Worm (Caenorhabditis elegans) whole organism, L4 larva: Measurements from ENCODE around the gene F54D8.10.

Experiments
- F49E8.2 ChIP-seq: sonication (generic microtip); optimal IDR thresholded peaks from 2 replicates; lab custom pipeline; 2016; ENCODE audit warnings: missing compliant biosample characterization, mild to moderate bottlenecking, missing genetic modification characterization, borderline replicate concordance
- R02D3.7 ChIP-seq: fragments of 150-350 bp; sonication (generic microtip); optimal IDR thresholded peaks from 3 replicates; lab custom pipeline; 2014; ENCODE audit warnings: missing biosample characterization, missing genetic modification characterization
- T20F7.1 ChIP-seq: fragments of 200-800 bp; sonication (Bioruptor generic); optimal IDR thresholded peaks from 2 replicates; lab custom pipeline; 2018; ENCODE audit warnings: mild to moderate bottlenecking, missing genetic modification characterization, missing compliant biosample characterization
- Y105C5A.15 ChIP-seq: fragments of 200-800 bp; sonication (Bioruptor generic); IDR thresholded peaks from 2 replicates; pipeline ENCODE4 v1.3.6; 2022; ENCODE audit warnings: missing genetic modification characterization, missing compliant biosample characterization
- Y48G9A.11 ChIP-seq: fragments of 200-800 bp; sonication (Bioruptor generic); IDR thresholded peaks from 2 replicates; pipeline ENCODE4 v1.3.6; 2022; ENCODE audit warnings: missing genetic modification reagents, missing genetic modification characterization, missing compliant biosample characterization
- Y5F2A.4 ChIP-seq: fragments of 200-800 bp; sonication (Bioruptor generic); optimal IDR thresholded peaks from 2 replicates; lab custom pipeline; 2018; ENCODE audit warnings: mild to moderate bottlenecking, missing genetic modification characterization, missing compliant biosample characterization
- Y75B8A.6 ChIP-seq: fragments of 200-800 bp; sonication (Bioruptor generic); IDR thresholded peaks from 2 replicates; pipeline ENCODE4 v1.3.6; 2022; ENCODE audit warnings: missing genetic modification reagents, missing genetic modification characterization, missing compliant biosample characterization
- ZK337.2 ChIP-seq: fragments of 200-800 bp; sonication (Bioruptor generic); IDR thresholded peaks from 2 replicates; pipeline ENCODE4 v1.3.6; 2022; ENCODE audit warnings: missing genetic modification reagents, missing genetic modification characterization, missing compliant biosample characterization
- aha-1 ChIP-seq: fragments of 150-350 bp; peaks from one replicate; lab custom pipeline; 2014; ENCODE audit warnings: missing biosample characterization, missing genetic modification characterization
- ceh-32 ChIP-seq: sonication (generic microtip); optimal IDR thresholded peaks from 2 replicates; lab custom pipeline; 2016; ENCODE audit warnings: mild to moderate bottlenecking, missing genetic modification characterization, missing compliant biosample characterization; ENCODE audit not compliant: poor library complexity
- ceh-44 ChIP-seq: fragments of 200-800 bp; sonication (Bioruptor generic); IDR thresholded peaks from 2 replicates; pipeline ENCODE4 v1.3.6; 2022; ENCODE audit warnings: missing genetic modification reagents, missing genetic modification characterization, missing compliant biosample characterization
- ceh-82 ChIP-seq: sonication (generic microtip); optimal IDR thresholded peaks from 2 replicates; lab custom pipeline; 2017; ENCODE audit warnings: missing biosample characterization, missing genetic modification characterization
- cey-2 ChIP-seq: sonication (generic microtip); optimal IDR thresholded peaks from 3 replicates; lab custom pipeline; 2017; ENCODE audit warnings: missing genetic modification characterization, mild to moderate bottlenecking, missing compliant biosample characterization, antibody characterized with exemption, borderline replicate concordance; ENCODE audit not compliant: insufficient read depth
- ctbp-1 ChIP-seq: fragments of 200-800 bp; sonication (Bioruptor generic); IDR thresholded peaks from 2 replicates; pipeline ENCODE4 v1.3.6; 2022; ENCODE audit warnings: missing genetic modification reagents, missing genetic modification characterization, missing compliant biosample characterization
- daf-12 ChIP-seq: fragments of 150-350 bp; optimal IDR thresholded peaks from 2 replicates; lab custom pipeline; 2014; ENCODE audit warnings: missing biosample characterization, missing genetic modification reagents, missing genetic modification characterization
- daf-19 ChIP-seq: fragments of 200-800 bp; sonication (Bioruptor generic); conservative IDR thresholded peaks from 2 replicates; pipeline ENCODE4 v1.3.6; 2022; ENCODE audit warnings: missing genetic modification characterization, missing compliant biosample characterization
- daf-8 ChIP-seq: fragments of 200-800 bp; sonication (Bioruptor generic); IDR thresholded peaks from 2 replicates; pipeline ENCODE4 v1.3.6; 2022; ENCODE audit warnings: missing genetic modification characterization, missing compliant biosample characterization
- dmd-6 ChIP-seq: fragments of 200-800 bp; sonication (Bioruptor generic); IDR thresholded peaks from 2 replicates; pipeline ENCODE4 v1.3.6; 2022; ENCODE audit warnings: missing genetic modification reagents, missing genetic modification characterization, missing compliant biosample characterization
- dmd-8 ChIP-seq: fragments of 200-800 bp; sonication (Bioruptor generic); IDR thresholded peaks from 2 replicates; pipeline ENCODE4 v1.3.6; 2022; ENCODE audit warnings: missing genetic modification characterization, missing compliant biosample characterization
- duxl-1 ChIP-seq: sonication (generic microtip); optimal IDR thresholded peaks from 2 replicates; lab custom pipeline; 2016; ENCODE audit warnings: mild to moderate bottlenecking, missing genetic modification characterization, moderate library complexity, missing compliant biosample characterization; ENCODE audit not compliant: poor library complexity
- dve-1 ChIP-seq: sonication (generic microtip); optimal IDR thresholded peaks from 2 replicates; lab custom pipeline; 2017; ENCODE audit warnings: antibody characterized with exemption, mild to moderate bottlenecking, missing genetic modification characterization, missing compliant biosample characterization; ENCODE audit not compliant: insufficient read depth
- fkh-10 ChIP-seq: fragments of 150-350 bp; optimal IDR thresholded peaks from 2 replicates; lab custom pipeline; 2014; ENCODE audit warnings: missing biosample characterization, missing genetic modification reagents, missing genetic modification characterization
- hif-1 ChIP-seq, 2 experiments: sonication (generic microtip); optimal IDR thresholded peaks; 2 replicates each; lab custom pipeline; 2016 to 2017; ENCODE audit warnings: missing compliant biosample characterization in 2 of 2, missing genetic modification characterization in 2 of 2, missing genetic modification reagents in 2 of 2, missing genotype in 2 of 2, mild to moderate bottlenecking in 1 of 2
- lim-7 ChIP-seq: fragments of 200-800 bp; sonication (Bioruptor generic); IDR thresholded peaks from 2 replicates; pipeline ENCODE4 v1.3.6; 2022; ENCODE audit warnings: missing genetic modification characterization, missing compliant biosample characterization
- lin-39 ChIP-seq: fragments of 150-350 bp; optimal IDR thresholded peaks from 2 replicates; lab custom pipeline; 2014; ENCODE audit warnings: missing biosample characterization, missing genetic modification reagents, missing genetic modification characterization
- madf-9 ChIP-seq: fragments of 200-800 bp; sonication (Bioruptor generic); conservative IDR thresholded peaks from 2 replicates; pipeline ENCODE4 v1.3.6; 2022; ENCODE audit warnings: missing genetic modification reagents, missing genetic modification characterization, missing compliant biosample characterization
- mep-1 ChIP-seq: fragments of 150-350 bp; sonication (generic microtip); optimal IDR thresholded peaks from 3 replicates; lab custom pipeline; 2014; ENCODE audit warnings: missing biosample characterization, missing genetic modification characterization
- mes-2 ChIP-seq: sonication (generic microtip); optimal IDR thresholded peaks from 2 replicates; lab custom pipeline; 2016; ENCODE audit warnings: missing genotype, mild to moderate bottlenecking, missing genetic modification characterization, missing compliant biosample characterization; ENCODE audit not compliant: poor library complexity, severe bottlenecking
- nhr-102 ChIP-seq: sonication (generic microtip); optimal IDR thresholded peaks from 2 replicates; lab custom pipeline; 2016; ENCODE audit warnings: mild to moderate bottlenecking, missing genetic modification characterization, moderate library complexity, missing compliant biosample characterization
- nhr-28 ChIP-seq: fragments of 150-350 bp; optimal IDR thresholded peaks from 2 replicates; lab custom pipeline; 2014; ENCODE audit warnings: missing biosample characterization, missing genetic modification characterization
- nhr-48 ChIP-seq: sonication (generic microtip); optimal IDR thresholded peaks from 2 replicates; lab custom pipeline; 2016; ENCODE audit warnings: mild to moderate bottlenecking, missing genetic modification characterization, missing compliant biosample characterization
- nhr-76 ChIP-seq: fragments of 150-350 bp; optimal IDR thresholded peaks from 2 replicates; lab custom pipeline; 2014; ENCODE audit warnings: missing biosample characterization, missing genetic modification characterization
- nhr-77 ChIP-seq: fragments of 150-350 bp; optimal IDR thresholded peaks from 2 replicates; lab custom pipeline; 2014; ENCODE audit warnings: missing biosample characterization, missing genetic modification characterization
- php-3 ChIP-seq: fragments of 200-800 bp; sonication (Bioruptor generic); IDR thresholded peaks from 2 replicates; pipeline ENCODE4 v1.3.6; 2022; ENCODE audit warnings: missing genetic modification reagents, missing genetic modification characterization, missing compliant biosample characterization
- pqm-1 ChIP-seq: sonication (generic microtip); optimal IDR thresholded peaks from 2 replicates; lab custom pipeline; 2017; ENCODE audit warnings: missing biosample characterization, missing genetic modification characterization
- set-16 ChIP-seq: fragments of 200-800 bp; sonication (Bioruptor generic); IDR thresholded peaks from 2 replicates; pipeline ENCODE4 v1.3.6; 2022; ENCODE audit warnings: missing genetic modification reagents, missing genetic modification characterization, missing compliant biosample characterization
- snpc-4 ChIP-seq: fragments of 150-350 bp; optimal IDR thresholded peaks from 2 replicates; lab custom pipeline; 2014; ENCODE audit warnings: missing biosample characterization, missing genetic modification characterization
- zfp-2 ChIP-seq: sonication (generic microtip); optimal IDR thresholded peaks from 2 replicates; lab custom pipeline; 2016; ENCODE audit warnings: mild to moderate bottlenecking, missing genetic modification characterization, missing compliant biosample characterization
- zip-2 ChIP-seq: fragments of 150-350 bp; optimal IDR thresholded peaks from 2 replicates; lab custom pipeline; 2014; ENCODE audit warnings: missing biosample characterization, missing genetic modification characterization
- ztf-7 ChIP-seq: fragments of 150-350 bp; optimal IDR thresholded peaks from 2 replicates; lab custom pipeline; 2014; ENCODE audit warnings: missing biosample characterization, missing genetic modification characterization

Gene F54D8.10

ce11 chrIII:5102616-5103015 lies 8.0 kb downstream of the F54D8.10 start, which contains the start of gene F54D8.6 (continued):
- TF ChIP-seq nhr-102 (tag; lab: Kevin White, UChicago) (no peak), snpc-4 (no peak), ZK337.2 (GFP tag; lab: Robert Waterston, UW) (no peak), lim-7 (no peak), lin-39 (no peak), fkh-10 (GFP tag; lab: Kevin White, UChicago) (no peak), nhr-76 (tag; lab: Kevin White, UChicago) (no peak), nhr-28 (tag; lab: Kevin White, UChicago) (peak; percentile 18), hif-1 (tag; optimal IDR thresholded peaks at IDR 0.05; lab: Kevin White, UChicago) (peak in 1 of 2 experiments; percentile 4), daf-12 (tag; lab: Kevin White, UChicago) (no peak), nhr-77 (tag; lab: Kevin White, UChicago) (peak; percentile 21), mes-2 (tag; lab: Kevin White, UChicago) (peak; percentile 93), daf-8 (GFP tag; lab: Robert Waterston, UW) (no peak), pqm-1 (tag; lab: Kevin White, UChicago) (no peak), php-3 (no peak), cey-2 (tag; lab: Kevin White, UChicago) (no peak), duxl-1 (no peak), T20F7.1 (GFP tag; lab: Kevin White, UChicago) (no peak), mep-1 (peak; percentile 35), Y48G9A.11 (GFP tag; lab: Robert Waterston, UW) (no peak), aha-1 (tag; lab: Kevin White, UChicago) (peak; percentile 40), daf-19 (GFP tag; lab: Robert Waterston, UW) (no peak)

ce11 chrIII:5105485-5105884 lies 10.9 kb downstream of the F54D8.10 start:
- TF ChIP-seq hif-1 (tag; optimal IDR thresholded peaks at IDR 0.05; lab: Kevin White, UChicago) (no peak), dmd-8 (0 out of 2 replicates have a peak, but pooled peaks have one; percentile 45), ceh-82 (tag; lab: Kevin White, UChicago) (no peak), set-16 (peak; percentile 87), ctbp-1 (GFP tag; lab: Robert Waterston, UW) (no peak), dve-1 (tag; lab: Kevin White, UChicago) (no peak), ceh-44 (GFP tag; lab: Robert Waterston, UW) (no peak)
- TF ChIP-seq, all 104 proteins: peak for 2

ce11 chrIII:5106893-5107471 lies 12.4 kb downstream of the F54D8.10 start, which contains the start of gene dpy-17:
Gene dpy-17 (plus strand): TSS chrIII:5107330.
- TF ChIP-seq dmd-6 (GFP tag; lab: Robert Waterston, UW), result no peak
- no peak for TF ChIP-seq ceh-44 (GFP tag; lab: Robert Waterston, UW)
- TF ChIP-seq zip-2 (tag; lab: Kevin White, UChicago), result no peak
- TF ChIP-seq R02D3.7 (tag; lab: Kevin White, UChicago), result no peak
- no peak for TF ChIP-seq hif-1 (tag; optimal IDR thresholded peaks at IDR 0.05; lab: Kevin White, UChicago)
- no peak for TF ChIP-seq nhr-48 (tag; lab: Kevin White, UChicago)
- TF ChIP-seq Y5F2A.4 (GFP tag; lab: Kevin White, UChicago), result no peak
- TF ChIP-seq T20F7.1 (GFP tag; lab: Kevin White, UChicago), result no peak
- no peak for TF ChIP-seq madf-9
- TF ChIP-seq Y105C5A.15 (GFP tag; lab: Robert Waterston, UW), result no peak
- no peak for TF ChIP-seq dmd-8
- no peak for TF ChIP-seq F49E8.2
- no peak for TF ChIP-seq ztf-7 (tag; lab: Kevin White, UChicago)
- no peak for TF ChIP-seq daf-8 (GFP tag; lab: Robert Waterston, UW)
- TF ChIP-seq nhr-77 (tag; lab: Kevin White, UChicago), result no peak
- TF ChIP-seq zfp-2 (tag; lab: Kevin White, UChicago), result no peak
- TF ChIP-seq Y75B8A.6 (GFP tag; lab: Robert Waterston, UW), result no peak
- no peak for TF ChIP-seq ceh-32 (tag; lab: Kevin White, UChicago)
- TF ChIP-seq, all 104 proteins: peak for 0
